Fruit fly (Drosophila melanogaster) whole organism, prepupa: ENCODE results near the gene eIF4E1.

Experiments used
- Met ChIP-seq: fragments of 200-800 bp; sonication (Bioruptor generic); optimal IDR thresholded peaks from 3 replicates; lab custom pipeline; 2016; ENCODE audit warnings: missing biosample characterization, missing genetic modification characterization
- Sox102F ChIP-seq: fragments of 200-800 bp; sonication (Bioruptor generic); optimal IDR thresholded peaks from 2 replicates; lab custom pipeline; 2016; ENCODE audit warnings: missing biosample characterization, mild to moderate bottlenecking, missing genetic modification characterization
- fd59A ChIP-seq: fragments of 200-800 bp; sonication (Bioruptor generic); optimal IDR thresholded peaks from 2 replicates; lab custom pipeline; 2017; ENCODE audit warnings: missing biosample characterization, mild to moderate bottlenecking, missing genetic modification characterization, missing genetic modification reagents

dm6 chr3L:9432810-9433587 lies 30.7 kb upstream of the eIF4E1 start:
- no peak for TF ChIP-seq fd59A (GFP tag; lab: Kevin White, UChicago)
- no peak for TF ChIP-seq Sox102F (GFP tag; lab: Kevin White, UChicago)
- no peak for TF ChIP-seq Met (GFP tag; lab: Kevin White, UChicago)
